Worm (Caenorhabditis elegans): ENCODE measurements around the gene F22F7.7.

DNA sequence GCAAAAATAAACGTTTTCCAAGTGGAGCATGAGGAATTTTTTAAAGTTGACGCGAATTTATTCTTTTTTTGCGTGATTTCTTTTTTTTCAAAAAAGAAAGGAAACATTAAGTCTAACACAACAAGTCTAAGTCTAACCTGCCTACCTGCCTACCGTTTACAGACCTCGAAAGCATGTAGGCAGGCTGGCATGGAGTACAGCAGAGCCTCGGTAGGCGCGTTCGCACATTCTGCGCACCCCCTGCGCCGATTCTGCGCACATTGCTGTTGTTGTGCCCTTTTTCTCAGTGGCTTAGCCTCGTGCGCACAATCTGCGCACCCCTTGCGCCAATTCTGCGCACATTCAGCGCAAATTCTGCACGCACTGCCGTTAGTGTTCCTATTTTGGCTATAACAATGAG is 56.0 kb downstream of the F22F7.7 start:
- TF ChIP-seq dao-5 (tag; optimal IDR thresholded peaks at IDR 0.05), result no peak
- no peak for TF ChIP-seq him-1 (tag; optimal IDR thresholded peaks at IDR 0.05)
